Worm (Caenorhabditis elegans) whole organism, L4/young adult: Measurements from ENCODE around the gene T15B7.1.

Experiments used
- dao-5 ChIP-seq: sonication (generic microtip); optimal IDR thresholded peaks from 2 replicates; lab custom pipeline; 2016; ENCODE audit warnings: missing genotype, missing genetic modification characterization, moderate library complexity, missing compliant biosample characterization
- him-1 ChIP-seq: sonication (generic microtip); optimal IDR thresholded peaks from 2 replicates; lab custom pipeline; 2016; ENCODE audit warnings: missing genotype, missing genetic modification reagents, missing genetic modification characterization, missing compliant biosample characterization

ce11 chrV:6793744-6794239 lies 48.7 kb upstream of the T15B7.1 start, which contains the start of gene ZC404.1:
- TF ChIP-seq him-1 (tag; lab: Kevin White, UChicago) (no peak), dao-5 (tag; lab: Kevin White, UChicago) (no peak)
